Worm (Caenorhabditis elegans) whole organism, young adult: Measurements from ENCODE around the gene F01G4.4.

Experiments
- B0019.2 ChIP-seq: fragments of 200-800 bp; sonication (Bioruptor generic); conservative IDR thresholded peaks from 2 replicates; pipeline ENCODE4 v1.3.6; 2022; ENCODE audit warnings: missing genetic modification reagents, missing genetic modification characterization, missing compliant biosample characterization
- B0261.1 ChIP-seq: sonication (generic microtip); optimal IDR thresholded peaks from 2 replicates; lab custom pipeline; 2016; ENCODE audit warnings: mild to moderate bottlenecking, missing genetic modification characterization, moderate library complexity, missing compliant biosample characterization
- C17E4.6 ChIP-seq: fragments of 200-800 bp; sonication (Bioruptor generic); IDR thresholded peaks from 2 replicates; pipeline ENCODE4 v1.3.6; 2022; ENCODE audit warnings: missing genetic modification reagents, missing genetic modification characterization, missing compliant biosample characterization
- F23B12.7 ChIP-seq: sonication (generic microtip); optimal IDR thresholded peaks from 2 replicates; lab custom pipeline; 2017; ENCODE audit warnings: missing genetic modification characterization, mild to moderate bottlenecking, missing compliant biosample characterization, antibody characterized with exemption, moderate library complexity; ENCODE audit not compliant: insufficient read depth
- F33H1.4 ChIP-seq: fragments of 200-800 bp; sonication (Bioruptor generic); IDR thresholded peaks from 2 replicates; pipeline ENCODE4 v1.3.6; 2022; ENCODE audit warnings: missing genetic modification reagents, missing genetic modification characterization, missing compliant biosample characterization
- F52B5.7 ChIP-seq: sonication (generic microtip); optimal IDR thresholded peaks from 2 replicates; lab custom pipeline; 2016; ENCODE audit warnings: mild to moderate bottlenecking, missing genetic modification characterization, missing compliant biosample characterization
- F55B11.4 ChIP-seq: sonication (generic microtip); optimal IDR thresholded peaks from 2 replicates; lab custom pipeline; 2016; ENCODE audit warnings: missing compliant biosample characterization, missing genetic modification characterization, borderline replicate concordance; ENCODE audit not compliant: insufficient read depth
- F57C9.4 ChIP-seq: sonication (generic microtip); optimal IDR thresholded peaks from 2 replicates; lab custom pipeline; 2017; ENCODE audit warnings: mild to moderate bottlenecking, missing genetic modification characterization, missing compliant biosample characterization
- T07F8.4 ChIP-seq: sonication (generic microtip); optimal IDR thresholded peaks from 2 replicates; lab custom pipeline; 2016; ENCODE audit warnings: mild to moderate bottlenecking, missing genetic modification characterization, moderate library complexity, missing compliant biosample characterization
- Y53F4B.3 ChIP-seq: fragments of 200-800 bp; sonication (Bioruptor generic); IDR thresholded peaks from 2 replicates; pipeline ENCODE4 v1.3.6; 2022; ENCODE audit warnings: missing genetic modification reagents, missing genetic modification characterization, missing compliant biosample characterization
- Y56A3A.18 ChIP-seq: fragments of 200-800 bp; sonication (Bioruptor generic); IDR thresholded peaks from 2 replicates; pipeline ENCODE4 v1.3.6; 2022; ENCODE audit warnings: missing genetic modification reagents, missing genetic modification characterization, missing compliant biosample characterization
- ama-1 ChIP-seq, 3 experiments: fragments of 150-350 bp in 1 of 3; sonication (generic microtip) in 2 of 3; optimal IDR thresholded peaks; 2 replicates each; lab custom pipeline; 2014 to 2018; ENCODE audit warnings: missing biosample characterization in 2 of 3, missing genetic modification characterization in 2 of 3, missing genetic modification reagents in 2 of 3
- aptf-2 ChIP-seq: fragments of 200-800 bp; sonication (Bioruptor generic); conservative IDR thresholded peaks from 2 replicates; pipeline ENCODE4 v1.3.6; 2022; ENCODE audit warnings: missing genetic modification reagents, missing genetic modification characterization, missing compliant biosample characterization
- atf-7 ChIP-seq: sonication (generic microtip); optimal IDR thresholded peaks from 2 replicates; lab custom pipeline; 2017; ENCODE audit warnings: mild to moderate bottlenecking, missing genetic modification characterization, missing compliant biosample characterization
- bed-1 ChIP-seq: fragments of 200-800 bp; sonication (Bioruptor generic); IDR thresholded peaks from 2 replicates; pipeline ENCODE4 v1.3.6; 2022; ENCODE audit warnings: missing genetic modification reagents, missing genetic modification characterization, missing compliant biosample characterization
- bed-2 ChIP-seq: fragments of 200-800 bp; sonication (Bioruptor generic); IDR thresholded peaks from 2 replicates; pipeline ENCODE4 v1.3.6; 2022; ENCODE audit warnings: missing genetic modification reagents, missing genetic modification characterization, missing compliant biosample characterization
- cebp-1 ChIP-seq, 2 experiments: fragments of 200-800 bp in 1 of 2; sonication (Bioruptor generic) in 1 of 2; sonication (generic microtip) in 1 of 2; IDR thresholded peaks in 1 of 2; optimal IDR thresholded peaks in 1 of 2; 2 replicates each; pipeline versions ENCODE4 v1.3.6 to Lab custom; 2017 to 2022; ENCODE audit warnings: missing compliant biosample characterization in 2 of 2, missing genetic modification characterization in 2 of 2, mild to moderate bottlenecking in 1 of 2, missing genetic modification reagents in 1 of 2, moderate library complexity in 1 of 2
- ceh-27 ChIP-seq: fragments of 200-800 bp; sonication (Bioruptor generic); optimal IDR thresholded peaks from 2 replicates; lab custom pipeline; 2018; ENCODE audit warnings: mild to moderate bottlenecking, missing genetic modification characterization, moderate library complexity, missing compliant biosample characterization
- ceh-40 ChIP-seq: fragments of 200-800 bp; sonication (Bioruptor generic); IDR thresholded peaks from 2 replicates; pipeline ENCODE4 v1.3.6; 2022; ENCODE audit warnings: missing genetic modification characterization, missing compliant biosample characterization
- dox-1 ChIP-seq: fragments of 200-800 bp; sonication (Bioruptor generic); IDR thresholded peaks from 2 replicates; pipeline ENCODE4 v1.3.6; 2022; ENCODE audit warnings: missing genetic modification reagents, missing genetic modification characterization, missing compliant biosample characterization
- efl-1 ChIP-seq: fragments of 150-350 bp; optimal IDR thresholded peaks from 2 replicates; lab custom pipeline; 2014; ENCODE audit warnings: missing biosample characterization, missing genetic modification reagents, missing genetic modification characterization
- egl-18 ChIP-seq: fragments of 200-800 bp; sonication (Bioruptor generic); IDR thresholded peaks from 2 replicates; pipeline ENCODE4 v1.3.6; 2022; ENCODE audit warnings: missing genetic modification reagents, missing genetic modification characterization, missing compliant biosample characterization
- egl-44 ChIP-seq: fragments of 200-800 bp; sonication (Bioruptor generic); IDR thresholded peaks from 2 replicates; pipeline ENCODE4 v1.3.6; 2022; ENCODE audit warnings: missing genetic modification reagents, missing genetic modification characterization, missing compliant biosample characterization
- egrh-3 ChIP-seq: fragments of 200-800 bp; sonication (Bioruptor generic); IDR thresholded peaks from 2 replicates; pipeline ENCODE4 v1.3.6; 2022; ENCODE audit warnings: missing genetic modification reagents, missing genetic modification characterization, missing compliant biosample characterization
- hlh-26 ChIP-seq: fragments of 200-800 bp; sonication (Bioruptor generic); conservative IDR thresholded peaks from 2 replicates; pipeline ENCODE4 v1.3.6; 2022; ENCODE audit warnings: missing genetic modification reagents, missing genetic modification characterization, missing compliant biosample characterization
- hrde-1 ChIP-seq: sonication (generic microtip); optimal IDR thresholded peaks from 2 replicates; lab custom pipeline; 2016; ENCODE audit warnings: missing genetic modification characterization, mild to moderate bottlenecking, missing compliant biosample characterization, moderate library complexity, missing genotype, missing genetic modification reagents, borderline replicate concordance
- lag-1 ChIP-seq: fragments of 200-800 bp; sonication (Bioruptor generic); IDR thresholded peaks from 2 replicates; pipeline ENCODE4 v1.3.6; 2022; ENCODE audit warnings: missing genetic modification reagents, missing genetic modification characterization, missing compliant biosample characterization
- lin-35 ChIP-seq, 3 experiments: fragments of 150-350 bp in 2 of 3; sonication (generic microtip) in 1 of 3; optimal IDR thresholded peaks; 2 replicates each; lab custom pipeline; 2014 to 2018; ENCODE audit warnings: missing biosample characterization in 3 of 3, missing genetic modification characterization in 3 of 3, missing genetic modification reagents in 3 of 3
- lsy-27 ChIP-seq: sonication (generic microtip); optimal IDR thresholded peaks from 2 replicates; lab custom pipeline; 2017; ENCODE audit warnings: missing genetic modification characterization, mild to moderate bottlenecking, missing compliant biosample characterization, antibody characterized with exemption, missing genotype, borderline replicate concordance; ENCODE audit not compliant: insufficient read depth
- madf-10 ChIP-seq: sonication (generic microtip); optimal IDR thresholded peaks from 2 replicates; lab custom pipeline; 2016; ENCODE audit warnings: mild to moderate bottlenecking, missing genetic modification characterization, missing compliant biosample characterization
- madf-3 ChIP-seq: fragments of 200-800 bp; sonication (Bioruptor generic); IDR thresholded peaks from 2 replicates; pipeline ENCODE4 v1.3.6; 2022; ENCODE audit warnings: missing genetic modification reagents, missing genetic modification characterization, missing compliant biosample characterization
- mel-28 ChIP-seq: sonication (generic microtip); optimal IDR thresholded peaks from 2 replicates; lab custom pipeline; 2016; ENCODE audit warnings: borderline replicate concordance, mild to moderate bottlenecking, missing genetic modification characterization, missing compliant biosample characterization
- nhr-120 ChIP-seq: fragments of 200-800 bp; sonication (Bioruptor generic); IDR thresholded peaks from 2 replicates; pipeline ENCODE4 v1.3.6; 2022; ENCODE audit warnings: missing genetic modification characterization, missing compliant biosample characterization
- nhr-80 ChIP-seq: sonication (generic microtip); optimal IDR thresholded peaks from 2 replicates; lab custom pipeline; 2016; ENCODE audit warnings: missing genetic modification characterization, missing compliant biosample characterization
- pbrm-1 ChIP-seq: fragments of 200-800 bp; sonication (Bioruptor generic); IDR thresholded peaks from 2 replicates; pipeline ENCODE4 v1.3.6; 2022; ENCODE audit warnings: missing genetic modification reagents, missing genetic modification characterization, missing compliant biosample characterization
- pha-4 ChIP-seq: fragments of 150-350 bp; sonication (generic microtip); optimal IDR thresholded peaks from 2 replicates; lab custom pipeline; 2014; ENCODE audit warnings: missing biosample characterization, missing genetic modification reagents, missing genetic modification characterization
- rec-8 ChIP-seq, 2 experiments: sonication (generic microtip); optimal IDR thresholded peaks; 2 replicates each; lab custom pipeline; 2016; ENCODE audit warnings: mild to moderate bottlenecking in 2 of 2, missing genetic modification characterization in 2 of 2, missing genetic modification reagents in 2 of 2, missing genotype in 2 of 2, missing biosample characterization in 1 of 2, missing compliant biosample characterization in 1 of 2, moderate library complexity in 1 of 2
- rpc-1 ChIP-seq, 2 experiments: fragments of 150-350 bp in 1 of 2; sonication (generic microtip) in 1 of 2; optimal IDR thresholded peaks; 2 replicates each; lab custom pipeline; 2014 to 2018; ENCODE audit warnings: missing biosample characterization in 1 of 2, missing genetic modification characterization in 1 of 2, missing genetic modification reagents in 1 of 2, missing genotype in 1 of 2
- sea-2 ChIP-seq: fragments of 200-800 bp; sonication (Bioruptor generic); IDR thresholded peaks from 2 replicates; pipeline ENCODE4 v1.3.6; 2022; ENCODE audit warnings: missing genetic modification characterization, missing compliant biosample characterization
- snpc-3.4 ChIP-seq: sonication (generic microtip); optimal IDR thresholded peaks from 2 replicates; lab custom pipeline; 2017; ENCODE audit warnings: missing genetic modification characterization, mild to moderate bottlenecking, missing compliant biosample characterization, antibody characterized with exemption, moderate library complexity, missing genotype, missing genetic modification reagents
- sptf-2 ChIP-seq: fragments of 200-800 bp; sonication (Bioruptor generic); optimal IDR thresholded peaks from 2 replicates; lab custom pipeline; 2018; ENCODE audit warnings: mild to moderate bottlenecking, missing genetic modification characterization, missing compliant biosample characterization
- unc-62 ChIP-seq: fragments of 150-350 bp; optimal IDR thresholded peaks from 2 replicates; lab custom pipeline; 2014; ENCODE audit warnings: missing biosample characterization, missing genetic modification reagents, missing genetic modification characterization
- ztf-22 ChIP-seq: fragments of 200-800 bp; sonication (Bioruptor generic); optimal IDR thresholded peaks from 2 replicates; lab custom pipeline; 2018; ENCODE audit warnings: mild to moderate bottlenecking, missing genetic modification characterization, moderate library complexity, missing compliant biosample characterization
- ztf-25 ChIP-seq: fragments of 200-800 bp; sonication (Bioruptor generic); IDR thresholded peaks from 2 replicates; pipeline ENCODE4 v1.3.6; 2022; ENCODE audit warnings: missing genetic modification reagents, missing genetic modification characterization, missing compliant biosample characterization
- ztf-3 ChIP-seq: fragments of 200-800 bp; sonication (Bioruptor generic); optimal IDR thresholded peaks from 2 replicates; lab custom pipeline; 2018; ENCODE audit warnings: mild to moderate bottlenecking, missing genetic modification characterization, missing compliant biosample characterization

Gene F01G4.4

ce11 chrIV:11149454-11150163 is 6.5 kb downstream of the F01G4.4 start, which contains the start of the genes F01G4.6 and pfd-1 (continued):
- TF ChIP-seq madf-10 (tag; lab: Kevin White, UChicago) (peak; percentile 55), unc-62 (no peak), snpc-3.4 (tag; lab: Kevin White, UChicago) (peak; percentile 57), dox-1 (GFP tag; lab: Robert Waterston, UW) (peak; percentile 52; the same call in 1 of the 2 replicates), egl-18 (GFP tag; lab: Robert Waterston, UW) (no peak), cebp-1 (GFP tag; IDR thresholded peaks at IDR 0.05; lab: Robert Waterston, UW) (no peak), cebp-1 (tag; optimal IDR thresholded peaks at IDR 0.05; lab: Kevin White, UChicago) (peak; percentile 82), F33H1.4 (GFP tag; lab: Robert Waterston, UW) (peak; percentile 94), B0261.1 (tag; lab: Kevin White, UChicago) (no peak), Y56A3A.18 (GFP tag; lab: Robert Waterston, UW) (peak; percentile 51; the same call in 1 of the 2 replicates), F57C9.4 (no peak), sea-2 (GFP tag; lab: Robert Waterston, UW) (no peak), madf-3 (GFP tag; lab: Robert Waterston, UW) (peak; percentile 74; the same call in 1 of the 2 replicates), ztf-3 (GFP tag; lab: Kevin White, UChicago) (no peak), F52B5.7 (tag; lab: Kevin White, UChicago) (no peak), mel-28 (no peak), Y53F4B.3 (GFP tag; lab: Robert Waterston, UW) (no peak), T07F8.4 (no peak), ama-1 (optimal IDR thresholded peaks at IDR 0.05; lab: Kevin White, UChicago) (no peak), ama-1 (GFP tag; optimal IDR thresholded peaks at IDR 0.05; lab: Kevin White, UChicago) (no peak), hrde-1 (tag; lab: Kevin White, UChicago) (no peak), C17E4.6 (no peak; the same call in 1 of the 2 replicates), rec-8 (tag; optimal IDR thresholded peaks at IDR 0.05; lab: Kevin White, UChicago) (no peak), nhr-80 (tag; lab: Kevin White, UChicago) (peak; percentile 30), lin-35 (GFP tag; optimal IDR thresholded peaks at IDR 0.05; lab: Kevin White, UChicago) (peak in 1 of 3 experiments; percentile 91), efl-1 (GFP tag; lab: Kevin White, UChicago) (peak; percentile 50), egl-44 (GFP tag; lab: Robert Waterston, UW) (no peak), egrh-3 (GFP tag; lab: Robert Waterston, UW) (no peak), pha-4 (tag; lab: Kevin White, UChicago) (peak; percentile 69), B0019.2 (no peak), ztf-22 (GFP tag; lab: Kevin White, UChicago) (no peak), lag-1 (GFP tag; lab: Robert Waterston, UW) (no peak), F55B11.4 (tag; lab: Kevin White, UChicago) (no peak), nhr-120 (GFP tag; lab: Robert Waterston, UW) (no peak), pbrm-1 (GFP tag; lab: Robert Waterston, UW) (peak; percentile 79), lsy-27 (tag; lab: Kevin White, UChicago) (no peak), ceh-40 (GFP tag; lab: Robert Waterston, UW) (no peak), atf-7 (tag; lab: Kevin White, UChicago) (peak; percentile 50), bed-2 (GFP tag; lab: Robert Waterston, UW) (no peak), hlh-26 (no peak), rpc-1 (optimal IDR thresholded peaks at IDR 0.05; lab: Kevin White, UChicago) (no peak), rpc-1 (tag; optimal IDR thresholded peaks at IDR 0.05; lab: Kevin White, UChicago) (no peak), ztf-25 (no peak), ceh-27 (GFP tag; lab: Kevin White, UChicago) (peak; percentile 72), bed-1 (GFP tag; lab: Robert Waterston, UW) (no peak), aptf-2 (no peak), sptf-2 (no peak), F23B12.7 (tag; lab: Kevin White, UChicago) (peak; percentile 73)
